Fruit fly (Drosophila melanogaster) whole organism, pupa: ENCODE measurements around the gene CCAP-R.

Experiments
- CG10348 ChIP-seq: fragments of 200-800 bp; sonication (Bioruptor generic); IDR thresholded peaks from 2 replicates; pipeline ENCODE4 v1.3.6; 2022; ENCODE audit warnings: missing biosample characterization, missing genetic modification characterization
- CG12605 ChIP-seq: fragments of 200-800 bp; sonication (Bioruptor generic); IDR thresholded peaks from 2 replicates; pipeline ENCODE4 v1.3.6; 2022; ENCODE audit warnings: missing biosample characterization, missing genetic modification characterization
- CG13204 ChIP-seq: fragments of 200-800 bp; sonication (Bioruptor generic); optimal IDR thresholded peaks from 2 replicates; lab custom pipeline; 2018; ENCODE audit warnings: missing biosample characterization, mild to moderate bottlenecking, missing genetic modification characterization, moderate library complexity
- CG14655 ChIP-seq: fragments of 200-800 bp; sonication (Bioruptor generic); optimal IDR thresholded peaks from 3 replicates; lab custom pipeline; 2017; ENCODE audit warnings: mild to moderate bottlenecking, missing biosample characterization, missing genetic modification reagents, missing genetic modification characterization
- CG15710 ChIP-seq: fragments of 200-800 bp; sonication (Bioruptor generic); optimal IDR thresholded peaks from 2 replicates; lab custom pipeline; 2018; ENCODE audit warnings: missing biosample characterization, mild to moderate bottlenecking, missing genetic modification characterization, moderate library complexity
- CG17806 ChIP-seq: fragments of 200-800 bp; sonication (Bioruptor generic); optimal IDR thresholded peaks from 2 replicates; lab custom pipeline; 2018; ENCODE audit warnings: missing biosample characterization, mild to moderate bottlenecking, missing genetic modification characterization, moderate library complexity
- CG32121 ChIP-seq: fragments of 200-800 bp; sonication (Bioruptor generic); IDR thresholded peaks from 2 replicates; pipeline ENCODE4 v1.3.6; 2022; ENCODE audit warnings: missing biosample characterization, missing genetic modification characterization
- CG34367 ChIP-seq: fragments of 200-800 bp; sonication (Bioruptor generic); optimal IDR thresholded peaks from 2 replicates; lab custom pipeline; 2018; ENCODE audit warnings: missing biosample characterization, mild to moderate bottlenecking, missing genetic modification characterization
- CG4496 ChIP-seq: fragments of 200-800 bp; sonication (Bioruptor generic); IDR thresholded peaks from 3 replicates; pipeline ENCODE4 v1.3.6; 2022; ENCODE audit warnings: missing biosample characterization, missing genetic modification characterization
- CG8159 ChIP-seq: fragments of 200-800 bp; sonication (Bioruptor generic); optimal IDR thresholded peaks from 3 replicates; lab custom pipeline; 2018; ENCODE audit warnings: missing biosample characterization, mild to moderate bottlenecking, missing genetic modification characterization, moderate library complexity
- CG8301 ChIP-seq: fragments of 200-800 bp; sonication (Bioruptor generic); optimal IDR thresholded peaks from 2 replicates; lab custom pipeline; 2018; ENCODE audit warnings: missing biosample characterization, mild to moderate bottlenecking, missing genetic modification characterization
- CG9948 ChIP-seq: fragments of 200-800 bp; sonication (Bioruptor generic); optimal IDR thresholded peaks from 2 replicates; lab custom pipeline; 2018; ENCODE audit warnings: missing biosample characterization, mild to moderate bottlenecking, missing genetic modification characterization, moderate library complexity
- D1 ChIP-seq: fragments of 200-800 bp; sonication (Bioruptor generic); optimal IDR thresholded peaks from 2 replicates; lab custom pipeline; 2018; ENCODE audit warnings: missing biosample characterization, mild to moderate bottlenecking, missing genetic modification characterization, moderate library complexity
- EcR ChIP-seq: fragments of 200-800 bp; sonication (Bioruptor generic); optimal IDR thresholded peaks from 3 replicates; lab custom pipeline; 2019; ENCODE audit warnings: missing biosample characterization, missing genetic modification characterization, mild to moderate bottlenecking, moderate library complexity, missing genetic modification reagents
- Ets98B ChIP-seq: fragments of 200-800 bp; sonication (Bioruptor generic); IDR thresholded peaks from 2 replicates; pipeline ENCODE4 v1.3.6; 2022; ENCODE audit warnings: missing biosample characterization, missing genetic modification characterization
- Pif1A ChIP-seq: fragments of 200-800 bp; sonication (Bioruptor generic); optimal IDR thresholded peaks from 3 replicates; lab custom pipeline; 2016; ENCODE audit warnings: missing biosample characterization, missing genetic modification characterization
- Pif1B ChIP-seq: fragments of 200-800 bp; sonication (Bioruptor generic); optimal IDR thresholded peaks from 3 replicates; lab custom pipeline; 2016; ENCODE audit warnings: missing biosample characterization, missing genetic modification characterization
- Snoo ChIP-seq: fragments of 200-800 bp; sonication (Bioruptor generic); optimal IDR thresholded peaks from 3 replicates; lab custom pipeline; 2017; ENCODE audit warnings: missing biosample characterization, mild to moderate bottlenecking, missing genetic modification characterization, inconsistent platforms
- fd96Ca ChIP-seq: fragments of 200-800 bp; sonication (Bioruptor generic); IDR thresholded peaks from 3 replicates; pipeline ENCODE4 v1.3.6; 2022; ENCODE audit warnings: missing biosample characterization, missing genetic modification characterization
- gl ChIP-seq: fragments of 200-800 bp; sonication (Bioruptor generic); optimal IDR thresholded peaks from 2 replicates; lab custom pipeline; 2018; ENCODE audit warnings: missing biosample characterization, mild to moderate bottlenecking, missing genetic modification characterization
- rn ChIP-seq: fragments of 200-800 bp; sonication (Bioruptor generic); IDR thresholded peaks from 2 replicates; pipeline ENCODE4 v1.3.6; 2022; ENCODE audit warnings: missing biosample characterization, missing genetic modification characterization

CCAP-R gene

dm6 chr3R:25983274-25983673 lies 27.2 kb upstream of the CCAP-R start:
- TF ChIP-seq CG15710 (tag; lab: Kevin White, UChicago) (no peak), EcR (GFP tag; lab: Kevin White, UChicago) (no peak), Pif1B (GFP tag; lab: Kevin White, UChicago) (no peak), Pif1A (GFP tag; lab: Kevin White, UChicago) (no peak), rn (no peak), CG32121 (no peak), CG34367 (tag; lab: Kevin White, UChicago) (no peak), gl (tag; lab: Kevin White, UChicago) (no peak), D1 (tag; lab: Kevin White, UChicago) (no peak), fd96Ca (GFP tag; lab: Robert Waterston, UW) (no peak), CG14655 (GFP tag; lab: Kevin White, UChicago) (no peak), CG9948 (tag; lab: Kevin White, UChicago) (no peak), CG12605 (GFP tag; lab: Robert Waterston, UW) (no peak; the same call in 1 of the 2 replicates), CG4496 (GFP tag; lab: Robert Waterston, UW) (no peak), CG10348 (GFP tag; lab: Robert Waterston, UW) (no peak), Ets98B (no peak), CG17806 (tag; lab: Kevin White, UChicago) (no peak), Snoo (tag; lab: Kevin White, UChicago) (no peak), CG13204 (GFP tag; lab: Kevin White, UChicago) (no peak), CG8301 (tag; lab: Kevin White, UChicago) (no peak)
- TF ChIP-seq, all 21 proteins: peak for 0

DNA sequence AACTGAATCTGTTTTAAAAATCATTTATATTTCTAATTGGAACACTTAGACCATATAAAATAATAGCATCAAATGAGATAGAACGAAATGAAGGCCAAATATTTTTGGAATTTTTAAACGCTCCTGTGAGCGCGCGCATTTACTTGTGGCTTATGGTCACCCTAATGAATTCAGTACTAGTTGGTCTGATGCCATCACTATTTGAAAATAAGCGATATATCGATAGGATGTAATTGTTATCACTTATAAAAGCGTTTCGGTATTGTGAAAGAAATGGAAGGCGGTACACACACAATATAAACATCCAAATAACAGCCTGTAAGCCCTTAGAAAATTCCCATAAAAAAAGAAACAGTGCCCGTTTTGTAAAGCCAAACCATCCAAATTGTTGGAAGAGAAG lies 26.7 kb upstream of the CCAP-R start, which contains the start of gene Nf1:
Nf1 (plus strand) TSS at position 280 of the 400 bp plus-strand sequence.
- no peak for TF ChIP-seq CG34367 (tag; lab: Kevin White, UChicago)
- no peak for TF ChIP-seq CG32121
- no peak for TF ChIP-seq gl (tag; lab: Kevin White, UChicago)
- no peak for TF ChIP-seq CG13204 (GFP tag; lab: Kevin White, UChicago)
- no peak for TF ChIP-seq Snoo (tag; lab: Kevin White, UChicago)
- TF ChIP-seq rn: no peak
- no peak for TF ChIP-seq Pif1B (GFP tag; lab: Kevin White, UChicago)
- no peak for TF ChIP-seq CG14655 (GFP tag; lab: Kevin White, UChicago)
- no peak for TF ChIP-seq Ets98B
- no peak for TF ChIP-seq EcR (GFP tag; lab: Kevin White, UChicago)
- TF ChIP-seq CG10348 (GFP tag; lab: Robert Waterston, UW): no peak
- no peak for TF ChIP-seq CG17806 (tag; lab: Kevin White, UChicago)
- no peak for TF ChIP-seq CG9948 (tag; lab: Kevin White, UChicago)
- no peak for TF ChIP-seq Pif1A (GFP tag; lab: Kevin White, UChicago)
- no peak for TF ChIP-seq CG15710 (tag; lab: Kevin White, UChicago)
- TF ChIP-seq CG4496 (GFP tag; lab: Robert Waterston, UW): no peak
- no peak for TF ChIP-seq CG8301 (tag; lab: Kevin White, UChicago)
- TF ChIP-seq CG12605 (GFP tag; lab: Robert Waterston, UW): no peak
- TF ChIP-seq, all 21 proteins: peak for 0

dm6 chr3R:25969780-25970179 lies 13.7 kb upstream of the CCAP-R start, which contains the start of gene fid:
Gene fid (plus strand): TSS chr3R:25970080.
- no peak for TF ChIP-seq Pif1A (GFP tag; lab: Kevin White, UChicago)
- no peak for TF ChIP-seq Snoo (tag; lab: Kevin White, UChicago)
- TF ChIP-seq Ets98B: no peak
- no peak for TF ChIP-seq Pif1B (GFP tag; lab: Kevin White, UChicago)
- TF ChIP-seq CG15710 (tag; lab: Kevin White, UChicago): no peak
- no peak for TF ChIP-seq CG13204 (GFP tag; lab: Kevin White, UChicago)
- no peak for TF ChIP-seq CG34367 (tag; lab: Kevin White, UChicago)
- TF ChIP-seq EcR (GFP tag; lab: Kevin White, UChicago): no peak
- no peak for TF ChIP-seq CG17806 (tag; lab: Kevin White, UChicago)
- no peak for TF ChIP-seq CG9948 (tag; lab: Kevin White, UChicago)
- no peak for TF ChIP-seq CG4496 (GFP tag; lab: Robert Waterston, UW)
- TF ChIP-seq D1 (tag; lab: Kevin White, UChicago): no peak
- TF ChIP-seq rn: no peak
- TF ChIP-seq gl (tag; lab: Kevin White, UChicago): no peak
- TF ChIP-seq CG10348 (GFP tag; lab: Robert Waterston, UW): no peak

- TF ChIP-seq CG8301 (tag; lab: Kevin White, UChicago) (no peak), Pif1B (GFP tag; lab: Kevin White, UChicago) (no peak), Ets98B (no peak), fd96Ca (GFP tag; lab: Robert Waterston, UW) (no peak), CG32121 (no peak), CG34367 (tag; lab: Kevin White, UChicago) (no peak), CG9948 (tag; lab: Kevin White, UChicago) (no peak), CG4496 (GFP tag; lab: Robert Waterston, UW) (no peak), Snoo (tag; lab: Kevin White, UChicago) (no peak), CG15710 (tag; lab: Kevin White, UChicago) (no peak), CG8159 (tag; lab: Kevin White, UChicago) (no peak), gl (tag; lab: Kevin White, UChicago) (no peak)
Observed at dm6 chr3R:25968915-25969314, 12.8 kb upstream of the CCAP-R start.

DNA sequence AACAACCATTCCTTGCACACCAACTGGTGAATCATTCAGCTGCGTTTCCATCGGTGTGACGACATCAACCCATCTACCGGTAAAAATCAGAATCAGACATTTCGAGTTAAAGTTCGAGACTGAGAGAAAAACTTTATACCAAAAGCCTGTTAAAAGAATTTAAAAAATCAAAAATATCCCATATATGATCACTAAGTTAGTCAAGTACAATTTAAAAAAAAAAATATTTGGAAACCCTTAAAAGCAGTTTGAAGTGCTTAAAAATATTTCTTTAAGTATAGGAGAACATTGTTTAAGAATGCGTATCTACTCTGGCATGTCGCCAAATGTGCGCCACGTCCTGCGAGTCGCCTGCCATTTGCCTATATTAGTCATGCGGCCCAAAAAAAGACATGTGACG lies 12.4 kb upstream of the CCAP-R start:
- TF ChIP-seq CG14655 (GFP tag; lab: Kevin White, UChicago) (no peak), Pif1B (GFP tag; lab: Kevin White, UChicago) (no peak), CG10348 (GFP tag; lab: Robert Waterston, UW) (no peak), CG9948 (tag; lab: Kevin White, UChicago) (no peak), CG4496 (GFP tag; lab: Robert Waterston, UW) (no peak), Pif1A (GFP tag; lab: Kevin White, UChicago) (no peak), CG34367 (tag; lab: Kevin White, UChicago) (no peak), CG12605 (GFP tag; lab: Robert Waterston, UW) (no peak), fd96Ca (GFP tag; lab: Robert Waterston, UW) (no peak), gl (tag; lab: Kevin White, UChicago) (no peak), CG13204 (GFP tag; lab: Kevin White, UChicago) (no peak), CG8159 (tag; lab: Kevin White, UChicago) (no peak), Ets98B (no peak)
